Worm (Caenorhabditis elegans) whole organism, mixed stage, embryonic: Measurements from ENCODE around the gene F33G12.7.

Experiments
- bed-3 ChIP-seq: fragments of 200-800 bp; sonication (Bioruptor generic); optimal IDR thresholded peaks from 3 replicates; lab custom pipeline; 2018; ENCODE audit warnings: mild to moderate bottlenecking, missing genetic modification characterization, moderate library complexity, missing compliant biosample characterization
- flh-1 ChIP-seq: fragments of 200-800 bp; sonication (Bioruptor generic); optimal IDR thresholded peaks from 2 replicates; lab custom pipeline; 2018; ENCODE audit warnings: mild to moderate bottlenecking, missing genetic modification characterization, moderate library complexity, missing compliant biosample characterization
- lin-13 ChIP-seq: fragments of 150-350 bp; optimal IDR thresholded peaks from 2 replicates; lab custom pipeline; 2014; ENCODE audit warnings: missing biosample characterization, missing genetic modification characterization
- mep-1 ChIP-seq: fragments of 150-350 bp; optimal IDR thresholded peaks from 2 replicates; lab custom pipeline; 2017; ENCODE audit warnings: missing biosample characterization, missing genetic modification reagents, missing genetic modification characterization, inconsistent platforms
- nhr-2 ChIP-seq: fragments of 150-350 bp; optimal IDR thresholded peaks from 2 replicates; lab custom pipeline; 2014; ENCODE audit warnings: missing biosample characterization, missing genetic modification characterization
- pha-4 ChIP-seq: fragments of 150-350 bp; optimal IDR thresholded peaks from 2 replicates; lab custom pipeline; 2018; ENCODE audit warnings: missing biosample characterization, missing genetic modification reagents, missing genetic modification characterization
- snpc-4 ChIP-seq: fragments of 150-350 bp; optimal IDR thresholded peaks from 2 replicates; lab custom pipeline; 2014; ENCODE audit warnings: missing biosample characterization, missing genetic modification characterization
- unc-62 ChIP-seq: fragments of 150-350 bp; optimal IDR thresholded peaks from 2 replicates; lab custom pipeline; 2014; ENCODE audit warnings: missing biosample characterization, missing genetic modification reagents, missing genetic modification characterization
- ztf-11 ChIP-seq: fragments of 150-350 bp; optimal IDR thresholded peaks from 2 replicates; lab custom pipeline; 2014; ENCODE audit warnings: missing biosample characterization, missing genetic modification characterization

ce11 chrII:5018578-5018977 is 21.9 kb downstream of the F33G12.7 start:
- no peak for TF ChIP-seq nhr-2 (tag; lab: Kevin White, UChicago)
- TF ChIP-seq mep-1 (tag; lab: Kevin White, UChicago) = no peak
- no peak for TF ChIP-seq bed-3 (GFP tag; lab: Kevin White, UChicago)
- no peak for TF ChIP-seq snpc-4 (tag; lab: Kevin White, UChicago)
- TF ChIP-seq lin-13 (tag; lab: Kevin White, UChicago) = no peak
- no peak for TF ChIP-seq pha-4
- no peak for TF ChIP-seq ztf-11 (tag; lab: Kevin White, UChicago)
- TF ChIP-seq unc-62 (GFP tag; lab: Kevin White, UChicago) = no peak
- TF ChIP-seq flh-1 (GFP tag; lab: Kevin White, UChicago) = no peak
